Worm (Caenorhabditis elegans): Measurements from ENCODE around the gene cgt-3.

DNA sequence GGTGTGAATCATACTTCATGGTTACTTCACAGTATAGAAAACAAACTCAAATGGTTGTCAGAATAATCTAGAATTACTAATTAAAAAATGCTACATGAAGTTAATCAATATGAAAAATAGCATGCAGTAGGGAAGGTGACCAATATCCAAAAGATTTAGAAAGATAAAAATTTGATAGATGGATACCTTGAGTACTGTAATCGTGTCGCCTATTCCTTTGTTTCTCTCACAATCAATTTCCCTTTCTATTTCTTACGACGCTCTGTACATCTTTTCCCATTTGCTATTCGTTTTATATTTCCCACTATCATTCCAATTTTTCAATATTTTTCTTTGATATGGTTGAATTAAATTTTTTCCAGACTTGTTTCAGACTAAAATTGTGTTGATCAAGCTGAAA, 50.2 kb downstream of the cgt-3 start, which contains the start of gene B0034.7:
- TF ChIP-seq lin-13 (tag; optimal IDR thresholded peaks at IDR 0.05) (no peak), elt-1 (tag; optimal IDR thresholded peaks at IDR 0.05; ENCODE audit: borderline replicate concordance, insufficient read depth) (no peak), blmp-1 (tag; optimal IDR thresholded peaks at IDR 0.05) (no peak), hlh-1 (tag; optimal IDR thresholded peaks at IDR 0.05) (no peak), lsy-2 (tag; optimal IDR thresholded peaks at IDR 0.05) (no peak), unc-62 (GFP tag; optimal IDR thresholded peaks at IDR 0.05) (no peak), nhr-237 (tag; optimal IDR thresholded peaks at IDR 0.05) (no peak)

All from whole organism, mixed stage, embryonic.